Fruit fly (Drosophila melanogaster): ENCODE results near the gene CG3009.

- TF ChIP-seq Myc (optimal IDR thresholded peaks at IDR 0.05) (no peak), psq (optimal IDR thresholded peaks at IDR 0.05) (no peak)
Measured at dm6 chrX:4705009-4705408, 38.5 kb upstream of the CG3009 start, which contains the start of gene CG7024.

Measured in Kc167 (cell line).